Worm (Caenorhabditis elegans) whole organism, L4 larva: ENCODE data around the gene xol-1.

Experiments
- ceh-28 ChIP-seq: fragments of 150-350 bp; optimal IDR thresholded peaks from 2 replicates; lab custom pipeline; 2014; ENCODE audit warnings: missing biosample characterization, missing genetic modification reagents, missing genetic modification characterization
- ces-1 ChIP-seq: fragments of 150-350 bp; sonication (generic microtip); optimal IDR thresholded peaks from 4 replicates; lab custom pipeline; 2014; ENCODE audit warnings: missing biosample characterization, missing genetic modification reagents, missing genetic modification characterization
- daf-16 ChIP-seq, 3 experiments: sonication (generic microtip); optimal IDR thresholded peaks; 2 replicates each; lab custom pipeline; 2016 to 2017; ENCODE audit warnings: missing genetic modification characterization in 3 of 3, missing genetic modification reagents in 3 of 3, mild to moderate bottlenecking in 2 of 3, missing compliant biosample characterization in 2 of 3, missing biosample characterization in 1 of 3, moderate library complexity in 1 of 3
- dmd-8 ChIP-seq: fragments of 200-800 bp; sonication (Bioruptor generic); IDR thresholded peaks from 2 replicates; pipeline ENCODE4 v1.3.6; 2022; ENCODE audit warnings: missing genetic modification characterization, missing compliant biosample characterization
- fkh-10 ChIP-seq: fragments of 150-350 bp; optimal IDR thresholded peaks from 2 replicates; lab custom pipeline; 2014; ENCODE audit warnings: missing biosample characterization, missing genetic modification reagents, missing genetic modification characterization
- lsy-2 ChIP-seq, 2 experiments: fragments of 150-350 bp in 1 of 2; sonication (generic microtip) in 1 of 2; optimal IDR thresholded peaks; 2 replicates each; lab custom pipeline; 2014 to 2017; ENCODE audit warnings: missing biosample characterization in 2 of 2, missing genetic modification characterization in 2 of 2
- mdl-1 ChIP-seq, 2 experiments: fragments of 150-350 bp in 1 of 2; sonication (generic microtip) in 1 of 2; optimal IDR thresholded peaks; 2 replicates each; lab custom pipeline; 2014 to 2017; ENCODE audit warnings: missing biosample characterization in 2 of 2, missing genetic modification characterization in 2 of 2
- nhr-6 ChIP-seq: fragments of 150-350 bp; optimal IDR thresholded peaks from 2 replicates; lab custom pipeline; 2014; ENCODE audit warnings: missing biosample characterization, missing genetic modification characterization
- pha-4 ChIP-seq, 2 experiments: fragments of 150-350 bp in 1 of 2; fragments of 200-800 bp in 1 of 2; sonication (Bioruptor generic) in 1 of 2; IDR thresholded peaks in 1 of 2; optimal IDR thresholded peaks in 1 of 2; 2 replicates each; pipeline versions ENCODE4 v1.3.6 to Lab custom; 2014 to 2022; ENCODE audit warnings: missing genetic modification characterization in 2 of 2, missing genetic modification reagents in 2 of 2, missing biosample characterization in 1 of 2, missing compliant biosample characterization in 1 of 2
- pqm-1 ChIP-seq: sonication (generic microtip); optimal IDR thresholded peaks from 2 replicates; lab custom pipeline; 2017; ENCODE audit warnings: missing biosample characterization, missing genetic modification characterization
- skn-1 ChIP-seq: fragments of 150-350 bp; optimal IDR thresholded peaks from 2 replicates; lab custom pipeline; 2014; ENCODE audit warnings: missing biosample characterization, missing genetic modification characterization
- zfp-2 ChIP-seq: sonication (generic microtip); optimal IDR thresholded peaks from 2 replicates; lab custom pipeline; 2016; ENCODE audit warnings: mild to moderate bottlenecking, missing genetic modification characterization, missing compliant biosample characterization

ce11 chrX:8048637-8049036, 7.5 kb downstream of the xol-1 start:
- TF ChIP-seq skn-1 (tag; lab: Kevin White, UChicago), result no peak
- TF ChIP-seq fkh-10 (GFP tag; lab: Kevin White, UChicago), result no peak
- no peak for TF ChIP-seq nhr-6 (tag; lab: Kevin White, UChicago)
- TF ChIP-seq mdl-1 (tag; optimal IDR thresholded peaks at IDR 0.05; lab: Kevin White, UChicago), result no peak
- no peak for TF ChIP-seq dmd-8 (GFP tag; lab: Robert Waterston, UW)
- TF ChIP-seq ceh-28 (tag; lab: Kevin White, UChicago), result no peak
- no peak for TF ChIP-seq pha-4 (GFP tag; IDR thresholded peaks at IDR 0.05; lab: Robert Waterston, UW)
- TF ChIP-seq pha-4 (tag; optimal IDR thresholded peaks at IDR 0.05; lab: Kevin White, UChicago), result no peak
- no peak for TF ChIP-seq pqm-1 (tag; lab: Kevin White, UChicago)
- TF ChIP-seq daf-16 (GFP tag; optimal IDR thresholded peaks at IDR 0.05; lab: Kevin White, UChicago), result peak in 1 of 2 experiments; percentile 15
- TF ChIP-seq daf-16 (tag; optimal IDR thresholded peaks at IDR 0.05; lab: Kevin White, UChicago), result no peak
- no peak for TF ChIP-seq zfp-2 (tag; lab: Kevin White, UChicago)
- TF ChIP-seq lsy-2 (tag; optimal IDR thresholded peaks at IDR 0.05; lab: Kevin White, UChicago), result no peak
- TF ChIP-seq ces-1, result no peak
